Fruit fly (Drosophila melanogaster) whole organism: ENCODE results near the gene Atg101.
A peak's percentile ranks its signal among the peaks of the same experiment; 100 is the strongest.

Source experiments
- Dll ChIP-seq: fragments of >200 bp; optimal IDR thresholded peaks from 2 replicates; lab custom pipeline; 2017
- pan ChIP-seq: fragments of >200 bp; optimal IDR thresholded peaks from 2 replicates; lab custom pipeline; 2017

dm6 chrX:18832371-18832852, 40.9 kb downstream of the Atg101 start, which contains the start of gene Pvf1:
- TF ChIP-seq Dll (lab: Kevin White, UChicago) (peak; percentile 93), pan (peak; percentile 52)
